1 fruit fly cellular context compared by ENCODE assay signal in the genomic region with DNA sequence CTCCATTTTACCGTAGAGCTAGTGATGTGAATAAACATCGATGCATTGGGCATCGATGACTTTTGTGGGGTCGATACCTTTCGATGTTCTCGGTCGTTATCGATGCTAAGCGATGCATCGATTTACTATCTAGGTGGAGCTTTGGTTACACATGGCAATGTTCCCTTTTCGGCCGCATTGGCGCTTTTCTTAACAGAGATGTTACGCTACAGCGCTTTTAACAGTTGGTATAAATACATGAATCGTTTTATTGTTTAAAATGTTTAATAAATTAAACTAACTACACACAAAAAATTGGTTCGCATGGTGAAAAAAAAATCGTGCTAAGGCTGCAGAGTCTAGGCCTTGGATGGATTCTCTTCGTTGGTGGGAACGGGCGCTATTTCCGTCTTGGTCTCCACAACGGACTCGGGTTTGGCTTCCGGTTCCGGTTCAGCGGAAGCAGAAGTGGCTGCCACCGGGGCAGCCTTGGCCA.
A peak's percentile ranks its signal among the peaks of the same experiment; 100 is the strongest.
TF ChIP-seq lines count a peak whose summit lies in the region.

Gene Ptpmeg2, minus strand, starts transcription at position 281 of the 475 bp plus-strand sequence.

TF ChIP-seq in whole organism, embryonic, 481 proteins besides CTCF, POLR2A, EP300 and RAD21 (continued from another document and continues in another):
- no peak for TF ChIP-seq cad (GFP tag; optimal IDR thresholded peaks at IDR 0.05; lab: Kevin White, UChicago)
- peak; percentile 76 for TF ChIP-seq onecut (GFP tag; IDR thresholded peaks at IDR 0.05; lab: Robert Waterston, UW)
- TF ChIP-seq CG3163 (GFP tag; optimal IDR thresholded peaks at IDR 0.05; lab: Kevin White, UChicago), result peak; percentile 52
- TF ChIP-seq CG31441 (GFP tag; IDR thresholded peaks at IDR 0.05; lab: Robert Waterston, UW), result peak; percentile 45; the same call in 1 of the 2 replicates
- peak; percentile 40 for TF ChIP-seq CG34376 (GFP tag; optimal IDR thresholded peaks at IDR 0.05; lab: Kevin White, UChicago)
- TF ChIP-seq toy (GFP tag; IDR thresholded peaks at IDR 0.05; lab: Robert Waterston, UW), result no peak
- TF ChIP-seq Awh (GFP tag; IDR thresholded peaks at IDR 0.05; lab: Robert Waterston, UW), result 0 out of 2 replicates have a peak, but pooled peaks have one; percentile 32
- peak; percentile 93 for TF ChIP-seq Dip2 (GFP tag; IDR thresholded peaks at IDR 0.05; lab: Robert Waterston, UW)
- peak; percentile 45; the same call in 1 of the 2 replicates for TF ChIP-seq CG7372 (GFP tag; IDR thresholded peaks at IDR 0.05; lab: Robert Waterston, UW)
- no peak for TF ChIP-seq rib (GFP tag; IDR thresholded peaks at IDR 0.05; lab: Robert Waterston, UW)
- no peak for TF ChIP-seq aop (GFP tag; IDR thresholded peaks at IDR 0.05; lab: Robert Waterston, UW)
- no peak for TF ChIP-seq eyg (GFP tag; optimal IDR thresholded peaks at IDR 0.05; lab: Kevin White, UChicago)
- TF ChIP-seq Nf-YC (tag; optimal IDR thresholded peaks at IDR 0.05; lab: Kevin White, UChicago), result peak; percentile 43
- TF ChIP-seq HLHmδ (GFP tag; optimal IDR thresholded peaks at IDR 0.05; lab: Kevin White, UChicago), result peak; percentile 2
- peak; percentile 42 for TF ChIP-seq CG12071 (GFP tag; optimal IDR thresholded peaks at IDR 0.05; lab: Kevin White, UChicago)
- peak; percentile 88 for TF ChIP-seq sens (GFP tag; lab: Kevin White, UChicago)
- TF ChIP-seq CG16863 (GFP tag; optimal IDR thresholded peaks at IDR 0.05; lab: Kevin White, UChicago), result peak; percentile 100
- peak; percentile 77 for TF ChIP-seq CG10267 (tag; optimal IDR thresholded peaks at IDR 0.05; lab: Kevin White, UChicago)
- TF ChIP-seq E2f2 (GFP tag; IDR thresholded peaks at IDR 0.05; lab: Robert Waterston, UW), result peak; percentile 65
- peak; percentile 52 for TF ChIP-seq CG10654 (GFP tag; optimal IDR thresholded peaks at IDR 0.05; lab: Kevin White, UChicago)
- TF ChIP-seq CG8281 (tag; optimal IDR thresholded peaks at IDR 0.05; lab: Kevin White, UChicago), result no peak
- TF ChIP-seq grau (tag; optimal IDR thresholded peaks at IDR 0.05; lab: Kevin White, UChicago), result peak; percentile 70
- TF ChIP-seq CHES-1-like (GFP tag; optimal IDR thresholded peaks at IDR 0.05; lab: Kevin White, UChicago), result peak; percentile 22
- no peak for TF ChIP-seq prd (optimal IDR thresholded peaks at IDR 0.05; lab: Kevin White, UChicago)
- TF ChIP-seq prd (GFP tag; IDR thresholded peaks at IDR 0.05; lab: Robert Waterston, UW), result peak; percentile 57; the same call in 2 of the 3 replicates
- TF ChIP-seq ttk (GFP tag; IDR thresholded peaks at IDR 0.05; lab: Robert Waterston, UW), result no peak
- TF ChIP-seq mld (GFP tag; IDR thresholded peaks at IDR 0.05; lab: Robert Waterston, UW; ENCODE audit: partially characterized antibody), result peak; percentile 75; the same call in 2 of the 3 replicates
- peak; percentile 95 for TF ChIP-seq unc-4 (GFP tag; IDR thresholded peaks at IDR 0.05; lab: Robert Waterston, UW; ENCODE audit: partially characterized antibody)
- peak; percentile 67 for TF ChIP-seq Antp (GFP tag; optimal IDR thresholded peaks at IDR 0.05; lab: Kevin White, UChicago)
- peak; percentile 36 for TF ChIP-seq shn (GFP tag; optimal IDR thresholded peaks at IDR 0.05; lab: Kevin White, UChicago)
- TF ChIP-seq wdn (GFP tag; IDR thresholded peaks at IDR 0.05; lab: Robert Waterston, UW), result no peak
- peak; percentile 71 to 72 for TF ChIP-seq Pdp1 (GFP tag; optimal IDR thresholded peaks at IDR 0.05; lab: Kevin White, UChicago)
- peak; percentile 2 for TF ChIP-seq fd64A (GFP tag; optimal IDR thresholded peaks at IDR 0.05; lab: Kevin White, UChicago)
- peak; percentile 49 for TF ChIP-seq CG10431 (GFP tag; optimal IDR thresholded peaks at IDR 0.05; lab: Kevin White, UChicago)
- TF ChIP-seq CG15696 (tag; optimal IDR thresholded peaks at IDR 0.05; lab: Kevin White, UChicago), result peak; percentile 63
- TF ChIP-seq Xbp1 (GFP tag; optimal IDR thresholded peaks at IDR 0.05; lab: Kevin White, UChicago), result peak; percentile 75
- 0 out of 2 replicates have a peak, but pooled peaks have one; percentile 34 for TF ChIP-seq Atf6 (GFP tag; IDR thresholded peaks at IDR 0.05; lab: Robert Waterston, UW)
- no peak for TF ChIP-seq hkb (optimal IDR thresholded peaks at IDR 0.05; lab: Kevin White, UChicago)
- peak; percentile 41; the same call in 1 of the 2 replicates for TF ChIP-seq hkb (GFP tag; IDR thresholded peaks at IDR 0.05; lab: Robert Waterston, UW)
- peak; percentile 37 for TF ChIP-seq NK7.1 (GFP tag; optimal IDR thresholded peaks at IDR 0.05; lab: Kevin White, UChicago)
- TF ChIP-seq Bgb (GFP tag; IDR thresholded peaks at IDR 0.05; lab: Robert Waterston, UW; ENCODE audit: partially characterized antibody), result peak; percentile 96
- no peak for TF ChIP-seq CG11696 (GFP tag; IDR thresholded peaks at IDR 0.05; lab: Robert Waterston, UW)
- TF ChIP-seq esg (GFP tag; conservative IDR thresholded peaks at IDR 0.05; lab: Robert Waterston, UW), result 0 out of 2 replicates have a peak, but pooled peaks have one; percentile 25
- TF ChIP-seq oc (tag; optimal IDR thresholded peaks at IDR 0.05; lab: Kevin White, UChicago), result no peak
- peak; percentile 32 for TF ChIP-seq CG13424 (tag; optimal IDR thresholded peaks at IDR 0.05; lab: Kevin White, UChicago)
- no peak for TF ChIP-seq tap (tag; optimal IDR thresholded peaks at IDR 0.05; lab: Kevin White, UChicago)
- peak; percentile 64 for TF ChIP-seq B-H2 (GFP tag; optimal IDR thresholded peaks at IDR 0.05; lab: Kevin White, UChicago)
- TF ChIP-seq CG4424 (GFP tag; optimal IDR thresholded peaks at IDR 0.05; lab: Kevin White, UChicago), result peak; percentile 43
- peak; percentile 95 for TF ChIP-seq CG6791 (GFP tag; IDR thresholded peaks at IDR 0.05; lab: Robert Waterston, UW; ENCODE audit: partially characterized antibody)
- TF ChIP-seq CG3726 (GFP tag; IDR thresholded peaks at IDR 0.05; lab: Robert Waterston, UW), result no peak
- peak; percentile 91 for TF ChIP-seq CG12659 (GFP tag; optimal IDR thresholded peaks at IDR 0.05; lab: Kevin White, UChicago)
- peak; percentile 80 for TF ChIP-seq vvl (GFP tag; IDR thresholded peaks at IDR 0.05; lab: Robert Waterston, UW)
- TF ChIP-seq odd (GFP tag; optimal IDR thresholded peaks at IDR 0.05; lab: Kevin White, UChicago), result peak; percentile 22
- TF ChIP-seq CG12744 (GFP tag; optimal IDR thresholded peaks at IDR 0.05; lab: Kevin White, UChicago), result peak; percentile 34
- TF ChIP-seq Gug (GFP tag; IDR thresholded peaks at IDR 0.05; lab: Robert Waterston, UW), result peak; percentile 70
- TF ChIP-seq danr (GFP tag; IDR thresholded peaks at IDR 0.05; lab: Robert Waterston, UW), result no peak
- TF ChIP-seq amos (GFP tag; IDR thresholded peaks at IDR 0.05; lab: Robert Waterston, UW; ENCODE audit: partially characterized antibody), result peak; percentile 97
- TF ChIP-seq pum (GFP tag; optimal IDR thresholded peaks at IDR 0.05; lab: Kevin White, UChicago), result peak; percentile 63
- TF ChIP-seq tin (GFP tag; optimal IDR thresholded peaks at IDR 0.05; lab: Kevin White, UChicago), result peak; percentile 69
- TF ChIP-seq tna (GFP tag; IDR thresholded peaks at IDR 0.05; lab: Robert Waterston, UW; ENCODE audit: partially characterized antibody), result peak; percentile 90
- peak; percentile 39 for TF ChIP-seq CG11085 (GFP tag; IDR thresholded peaks at IDR 0.05; lab: Robert Waterston, UW)
- TF ChIP-seq CG3407 (GFP tag; optimal IDR thresholded peaks at IDR 0.05; lab: Kevin White, UChicago), result peak; percentile 34
- TF ChIP-seq ci (GFP tag; IDR thresholded peaks at IDR 0.05; lab: Robert Waterston, UW), result peak; percentile 79
- peak; percentile 71 for TF ChIP-seq otp (GFP tag; IDR thresholded peaks at IDR 0.05; lab: Robert Waterston, UW)
- TF ChIP-seq gro (GFP tag; optimal IDR thresholded peaks at IDR 0.05; lab: Kevin White, UChicago), result peak; percentile 59
- TF ChIP-seq Jarid2 (GFP tag; optimal IDR thresholded peaks at IDR 0.05; lab: Kevin White, UChicago), result peak; percentile 18
- TF ChIP-seq crol (GFP tag; IDR thresholded peaks at IDR 0.05; lab: Robert Waterston, UW), result no peak
- peak; percentile 61 for TF ChIP-seq Mes4 (GFP tag; optimal IDR thresholded peaks at IDR 0.05; lab: Kevin White, UChicago)
- peak; percentile 97 for TF ChIP-seq BEAF-32 (GFP tag; optimal IDR thresholded peaks at IDR 0.05; lab: Kevin White, UChicago)
- peak; percentile 31; the same call in 1 of the 2 replicates for TF ChIP-seq HLH3B (GFP tag; IDR thresholded peaks at IDR 0.05; lab: Robert Waterston, UW)
- TF ChIP-seq Meics (GFP tag; optimal IDR thresholded peaks at IDR 0.05; lab: Kevin White, UChicago), result peak; percentile 69
- peak; percentile 86 for TF ChIP-seq phol (tag; optimal IDR thresholded peaks at IDR 0.05; lab: Kevin White, UChicago)
- TF ChIP-seq Adf1 (GFP tag; IDR thresholded peaks at IDR 0.05; lab: Robert Waterston, UW), result peak; percentile 52
- peak; percentile 64 for TF ChIP-seq CG10209 (GFP tag; optimal IDR thresholded peaks at IDR 0.05; lab: Kevin White, UChicago)
- peak; percentile 83 for TF ChIP-seq Scr (GFP tag; IDR thresholded peaks at IDR 0.05; lab: Robert Waterston, UW; ENCODE audit: partially characterized antibody)
- peak; percentile 40 for TF ChIP-seq gfzf (GFP tag; optimal IDR thresholded peaks at IDR 0.05; lab: Kevin White, UChicago)
- TF ChIP-seq Ptx1 (GFP tag; IDR thresholded peaks at IDR 0.05; lab: Robert Waterston, UW), result no peak; the same call in 1 of the 2 replicates
- peak; percentile 76 for TF ChIP-seq CG13894 (tag; optimal IDR thresholded peaks at IDR 0.05; lab: Kevin White, UChicago)
- no peak for TF ChIP-seq luna (GFP tag; optimal IDR thresholded peaks at IDR 0.05; lab: Kevin White, UChicago)
- peak; percentile 88 for TF ChIP-seq Rfx (GFP tag; IDR thresholded peaks at IDR 0.05; lab: Robert Waterston, UW)
- TF ChIP-seq Sin3A (optimal IDR thresholded peaks at IDR 0.05; lab: Kevin White, UChicago), result peak; percentile 28
- no peak for TF ChIP-seq CG10462 (GFP tag; optimal IDR thresholded peaks at IDR 0.05; lab: Kevin White, UChicago)
- peak; percentile 56 for TF ChIP-seq gem (tag; optimal IDR thresholded peaks at IDR 0.05; lab: Kevin White, UChicago)
- no peak for TF ChIP-seq NC2α (GFP tag; optimal IDR thresholded peaks at IDR 0.05; lab: Kevin White, UChicago)
- TF ChIP-seq PHDP (tag; optimal IDR thresholded peaks at IDR 0.05; lab: Kevin White, UChicago), result peak; percentile 49
- TF ChIP-seq Dll (GFP tag; IDR thresholded peaks at IDR 0.05; lab: Robert Waterston, UW; ENCODE audit: partially characterized antibody), result peak; percentile 82
- peak; percentile 40 for TF ChIP-seq CG1233 (GFP tag; optimal IDR thresholded peaks at IDR 0.05; lab: Kevin White, UChicago)
- no peak for TF ChIP-seq zf30C (GFP tag; optimal IDR thresholded peaks at IDR 0.05; lab: Kevin White, UChicago)
- TF ChIP-seq ssp (GFP tag; IDR thresholded peaks at IDR 0.05; lab: Robert Waterston, UW), result peak; percentile 40; the same call in 1 of the 2 replicates
- peak; percentile 40 for TF ChIP-seq chn (GFP tag; optimal IDR thresholded peaks at IDR 0.05; lab: Kevin White, UChicago)
- TF ChIP-seq Dek (tag; optimal IDR thresholded peaks at IDR 0.05; lab: Kevin White, UChicago), result peak; percentile 51
- TF ChIP-seq CG5245 (GFP tag; optimal IDR thresholded peaks at IDR 0.05; lab: Kevin White, UChicago), result peak; percentile 82
- TF ChIP-seq Sox102F (GFP tag; optimal IDR thresholded peaks at IDR 0.05; lab: Kevin White, UChicago), result peak; percentile 44
- no peak for TF ChIP-seq cwo (GFP tag; optimal IDR thresholded peaks at IDR 0.05; lab: Kevin White, UChicago)
- peak; percentile 33 for TF ChIP-seq CG4617 (GFP tag; optimal IDR thresholded peaks at IDR 0.05; lab: Kevin White, UChicago; ENCODE audit: borderline replicate concordance)
- TF ChIP-seq Abd-B (GFP tag; optimal IDR thresholded peaks at IDR 0.05; lab: Kevin White, UChicago), result peak; percentile 30
- no peak for TF ChIP-seq gsb (GFP tag; IDR thresholded peaks at IDR 0.05; lab: Robert Waterston, UW)
- peak; percentile 94 for TF ChIP-seq Ets97D (GFP tag; optimal IDR thresholded peaks at IDR 0.05; lab: Kevin White, UChicago)
- no peak for TF ChIP-seq Dfd (GFP tag; optimal IDR thresholded peaks at IDR 0.05; lab: Kevin White, UChicago)
- TF ChIP-seq CG32767 (GFP tag; IDR thresholded peaks at IDR 0.05; lab: Robert Waterston, UW), result no peak
- peak; percentile 97 for TF ChIP-seq CG13287 (GFP tag; IDR thresholded peaks at IDR 0.05; lab: Robert Waterston, UW; ENCODE audit: partially characterized antibody)
- TF ChIP-seq hb (GFP tag; IDR thresholded peaks at IDR 0.05; lab: Robert Waterston, UW; ENCODE audit: partially characterized antibody), result peak; percentile 83; the same call in 2 of the 3 replicates
- peak; percentile 2 for TF ChIP-seq CG3281 (GFP tag; optimal IDR thresholded peaks at IDR 0.05; lab: Kevin White, UChicago)
- TF ChIP-seq TFAM (GFP tag; optimal IDR thresholded peaks at IDR 0.05; lab: Kevin White, UChicago), result no peak
- peak; percentile 64 for TF ChIP-seq nau (GFP tag; optimal IDR thresholded peaks at IDR 0.05; lab: Kevin White, UChicago)
- TF ChIP-seq CG42726 (GFP tag; IDR thresholded peaks at IDR 0.05; lab: Robert Waterston, UW; ENCODE audit: partially characterized antibody), result peak; percentile 96
- TF ChIP-seq Poxn (GFP tag; IDR thresholded peaks at IDR 0.05; lab: Robert Waterston, UW), result no peak
- no peak for TF ChIP-seq ap (GFP tag; IDR thresholded peaks at IDR 0.05; lab: Robert Waterston, UW)
- peak; percentile 38 for TF ChIP-seq gsb-n (tag; optimal IDR thresholded peaks at IDR 0.05; lab: Kevin White, UChicago)
- no peak for TF ChIP-seq CG30431 (GFP tag; optimal IDR thresholded peaks at IDR 0.05; lab: Kevin White, UChicago)
- TF ChIP-seq Atf3 (GFP tag; optimal IDR thresholded peaks at IDR 0.05; lab: Kevin White, UChicago), result peak; percentile 1
- TF ChIP-seq inv (GFP tag; IDR thresholded peaks at IDR 0.05; lab: Robert Waterston, UW; ENCODE audit: partially characterized antibody), result peak; percentile 90
- peak; percentile 63 for TF ChIP-seq mirr (GFP tag; optimal IDR thresholded peaks at IDR 0.05; lab: Kevin White, UChicago)
- no peak for TF ChIP-seq lola (GFP tag; optimal IDR thresholded peaks at IDR 0.05; lab: Kevin White, UChicago)
- peak; percentile 40; the same call in 1 of the 2 replicates for TF ChIP-seq stc (GFP tag; IDR thresholded peaks at IDR 0.05; lab: Robert Waterston, UW)
- 0 out of 2 replicates have a peak, but pooled peaks have one; percentile 9 for TF ChIP-seq ranshi (GFP tag; IDR thresholded peaks at IDR 0.05; lab: Robert Waterston, UW)
- no peak for TF ChIP-seq CG11093 (GFP tag; IDR thresholded peaks at IDR 0.05; lab: Robert Waterston, UW)
- peak; percentile 50 for TF ChIP-seq gcm (GFP tag; optimal IDR thresholded peaks at IDR 0.05; lab: Kevin White, UChicago)
- TF ChIP-seq gce (GFP tag; IDR thresholded peaks at IDR 0.05; lab: Robert Waterston, UW), result no peak
- TF ChIP-seq CG7928 (GFP tag; optimal IDR thresholded peaks at IDR 0.05; lab: Kevin White, UChicago), result peak; percentile 35
- TF ChIP-seq CG4328 (GFP tag; optimal IDR thresholded peaks at IDR 0.05; lab: Kevin White, UChicago), result no peak
- TF ChIP-seq sqz (GFP tag; optimal IDR thresholded peaks at IDR 0.05; lab: Kevin White, UChicago), result peak; percentile 67
